Fruit fly (Drosophila melanogaster) whole organism, wandering third instar larva: Measurements from ENCODE around the gene Ptpa.

Source experiments
- CG32264 ChIP-seq: fragments of 200-800 bp; sonication (Bioruptor generic); optimal IDR thresholded peaks from 2 replicates; lab custom pipeline; 2016; ENCODE audit warnings: missing biosample characterization, missing genetic modification characterization
- Dfd ChIP-seq: fragments of >200 bp; optimal IDR thresholded peaks from 2 replicates; lab custom pipeline; 2017; ENCODE audit warnings: missing biosample characterization, missing genetic modification characterization
- Dif ChIP-seq: fragments of 200-275, 200-300 bp; sonication (Bioruptor generic); optimal IDR thresholded peaks from 2 replicates; lab custom pipeline; 2018; ENCODE audit warnings: missing biosample characterization, missing genetic modification characterization; ENCODE audit not compliant: partially characterized antibody
- Hr78 ChIP-seq: fragments of >200 bp; optimal IDR thresholded peaks from 2 replicates; lab custom pipeline; 2017; ENCODE audit warnings: missing biosample characterization, missing genetic modification characterization
- N ChIP-seq: fragments of >200 bp; optimal IDR thresholded peaks from 2 replicates; lab custom pipeline; 2018; ENCODE audit warnings: missing biosample characterization, missing external identifiers, missing genetic modification characterization
- OdsH ChIP-seq: fragments of 200-800 bp; sonication (Bioruptor generic); optimal IDR thresholded peaks from 2 replicates; lab custom pipeline; 2016; ENCODE audit warnings: missing biosample characterization, mild to moderate bottlenecking, missing genetic modification characterization
- brk ChIP-seq: fragments of 200-800 bp; sonication (Bioruptor generic); optimal IDR thresholded peaks from 2 replicates; lab custom pipeline; 2016; ENCODE audit warnings: missing biosample characterization, mild to moderate bottlenecking, missing genetic modification characterization
- dl ChIP-seq, 2 experiments: fragments of 175-275, 200-275 bp in 1 of 2; fragments of 200-275 bp in 1 of 2; sonication (Bioruptor generic); optimal IDR thresholded peaks; lab custom pipeline; 2018; ENCODE audit warnings: mild to moderate bottlenecking in 2 of 2, missing biosample characterization in 2 of 2, missing genetic modification characterization in 2 of 2, moderate library complexity in 2 of 2; ENCODE audit not compliant: partially characterized antibody in 2 of 2, insufficient read depth in 1 of 2
- psq ChIP-seq: fragments of 200-800 bp; sonication (Bioruptor generic); optimal IDR thresholded peaks from 3 replicates; lab custom pipeline; 2017; ENCODE audit warnings: missing biosample characterization, mild to moderate bottlenecking, missing genetic modification characterization, moderate library complexity
- rgr ChIP-seq: fragments of 200-800 bp; sonication (Bioruptor generic); optimal IDR thresholded peaks from 3 replicates; lab custom pipeline; 2016; ENCODE audit warnings: missing biosample characterization, mild to moderate bottlenecking, missing genetic modification characterization

DNA sequence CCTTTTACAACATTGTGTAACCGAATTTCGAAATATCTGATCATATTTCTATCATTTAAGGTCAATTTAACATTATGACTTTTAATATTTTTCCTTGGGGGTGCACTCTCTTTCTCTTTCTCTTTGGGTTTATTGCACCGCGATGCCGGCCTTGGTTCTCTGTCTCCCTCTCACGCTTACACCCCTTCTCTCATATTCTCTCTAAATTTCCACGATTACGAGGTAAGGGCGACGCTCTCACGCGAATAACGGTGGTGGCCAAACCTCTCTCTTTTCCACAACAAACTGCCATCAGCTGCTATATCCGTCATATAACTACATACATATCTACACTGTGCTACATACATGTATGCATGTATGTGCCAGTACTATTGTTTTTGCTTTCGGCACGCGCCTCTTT lies 49.1 kb downstream of the Ptpa start:
- TF ChIP-seq psq: no peak
- no peak for TF ChIP-seq N
- no peak for TF ChIP-seq Dfd (GFP tag; lab: Kevin White, UChicago)
- no peak for TF ChIP-seq rgr (GFP tag; lab: Kevin White, UChicago)
- no peak for TF ChIP-seq brk (GFP tag; lab: Kevin White, UChicago)
- no peak for TF ChIP-seq OdsH (GFP tag; lab: Kevin White, UChicago)
- no peak for TF ChIP-seq dl (GFP tag; optimal IDR thresholded peaks at IDR 0.05; lab: Kevin White, UChicago; ENCODE audit: insufficient read depth in 1 of 2, partially characterized antibody in 2 of 2)
- no peak for TF ChIP-seq Hr78 (GFP tag; lab: Kevin White, UChicago)
- TF ChIP-seq CG32264 (GFP tag; lab: Kevin White, UChicago): no peak
- no peak for TF ChIP-seq Dif
